Worm (Caenorhabditis elegans): ENCODE data around the gene F58F9.9.

- no peak for TF ChIP-seq klf-2 (GFP tag; conservative IDR thresholded peaks at IDR 0.05)
- no peak for TF ChIP-seq cog-1 (tag; optimal IDR thresholded peaks at IDR 0.05)
- TF ChIP-seq ztf-23 (GFP tag; IDR thresholded peaks at IDR 0.05): no peak
- TF ChIP-seq flt-1 (GFP tag; IDR thresholded peaks at IDR 0.05): no peak
- TF ChIP-seq tab-1 (GFP tag; IDR thresholded peaks at IDR 0.05): no peak
- TF ChIP-seq T22C8.4 (GFP tag; IDR thresholded peaks at IDR 0.05): no peak
- TF ChIP-seq ref-1 (GFP tag; conservative IDR thresholded peaks at IDR 0.05): no peak
- TF ChIP-seq ztf-29 (GFP tag; IDR thresholded peaks at IDR 0.05): no peak
Observed at ce11 chrIV:6200249-6200648, 39.8 kb upstream of the F58F9.9 start.

Data from whole organism, midembryonic.